Fruit fly (Drosophila melanogaster) whole organism, embryonic: Measurements from ENCODE around the gene CG32855.

Source experiments
- Adf1 ChIP-seq: fragments of 200-800 bp; sonication (Bioruptor generic); IDR thresholded peaks from 2 replicates; pipeline ENCODE4 v1.3.6; 2022; ENCODE audit warnings: missing biosample characterization, missing genetic modification characterization
- Asciz ChIP-seq: fragments of 200-800 bp; sonication (Bioruptor generic); optimal IDR thresholded peaks from 2 replicates; lab custom pipeline; 2017; ENCODE audit warnings: missing biosample characterization, mild to moderate bottlenecking, missing genetic modification characterization, missing genetic modification reagents
- B-H1 ChIP-seq: fragments of 200-800 bp; sonication (Bioruptor generic); IDR thresholded peaks from 3 replicates; pipeline ENCODE4 v1.3.6; 2022; ENCODE audit warnings: missing biosample characterization, missing genetic modification characterization
- B-H2 ChIP-seq: fragments of 200-800 bp; sonication (Bioruptor generic); optimal IDR thresholded peaks from 2 replicates; lab custom pipeline; 2018; ENCODE audit warnings: missing biosample characterization, mild to moderate bottlenecking, missing genetic modification characterization
- BtbVII ChIP-seq: fragments of 200-800 bp; sonication (Bioruptor generic); optimal IDR thresholded peaks from 3 replicates; lab custom pipeline; 2017; ENCODE audit warnings: missing biosample characterization, mild to moderate bottlenecking, missing genetic modification characterization
- CG12071 ChIP-seq: fragments of 200-800 bp; sonication (Bioruptor generic); optimal IDR thresholded peaks from 3 replicates; lab custom pipeline; 2018; ENCODE audit warnings: missing biosample characterization, mild to moderate bottlenecking, missing genetic modification characterization
- CG12391 ChIP-seq: fragments of 200-800 bp; sonication (Bioruptor generic); optimal IDR thresholded peaks from 3 replicates; lab custom pipeline; 2018; ENCODE audit warnings: missing biosample characterization, mild to moderate bottlenecking, missing genetic modification characterization, moderate library complexity
- CG15073 ChIP-seq: fragments of 200-800 bp; sonication (Bioruptor generic); optimal IDR thresholded peaks from 2 replicates; lab custom pipeline; 2016; ENCODE audit warnings: missing biosample characterization, missing genetic modification characterization
- CG15479 ChIP-seq: fragments of 200-800 bp; sonication (Bioruptor generic); optimal IDR thresholded peaks from 3 replicates; lab custom pipeline; 2019; ENCODE audit warnings: missing biosample characterization, mild to moderate bottlenecking, missing genetic modification characterization, moderate library complexity
- CG15514 ChIP-seq: fragments of 200-800 bp; sonication (Bioruptor generic); optimal IDR thresholded peaks from 3 replicates; lab custom pipeline; 2017; ENCODE audit warnings: missing biosample characterization, missing genetic modification characterization, mild to moderate bottlenecking, moderate library complexity, missing genetic modification reagents
- CG15696 ChIP-seq: fragments of 200-800 bp; sonication (Bioruptor generic); optimal IDR thresholded peaks from 2 replicates; lab custom pipeline; 2019; ENCODE audit warnings: missing biosample characterization, mild to moderate bottlenecking, missing genetic modification characterization, moderate library complexity
- CG17829 ChIP-seq: fragments of 200-800 bp; optimal IDR thresholded peaks from 2 replicates; lab custom pipeline; 2019; ENCODE audit warnings: missing biosample characterization, mild to moderate bottlenecking, missing genetic modification characterization, moderate library complexity
- CG32532 ChIP-seq: fragments of 200-800 bp; sonication (Bioruptor generic); IDR thresholded peaks from 2 replicates; pipeline ENCODE4 v1.3.6; 2022; ENCODE audit warnings: missing biosample characterization, missing genetic modification characterization
- CG3407 ChIP-seq: fragments of 200-800 bp; sonication (Bioruptor generic); optimal IDR thresholded peaks from 2 replicates; lab custom pipeline; 2018; ENCODE audit warnings: missing biosample characterization, mild to moderate bottlenecking, missing genetic modification characterization
- CG6689 ChIP-seq: fragments of 200-800 bp; sonication (Bioruptor generic); IDR thresholded peaks from 2 replicates; pipeline ENCODE4 v1.3.6; 2022; ENCODE audit warnings: missing biosample characterization, missing genetic modification characterization
- CG6813 ChIP-seq: fragments of 200-800 bp; sonication (Bioruptor generic); optimal IDR thresholded peaks from 2 replicates; lab custom pipeline; 2017; ENCODE audit warnings: missing biosample characterization, missing genetic modification characterization, mild to moderate bottlenecking, moderate library complexity, missing genetic modification reagents
- CG8290 ChIP-seq, 3 experiments: fragments of 200-800 bp; sonication (Bioruptor generic); optimal IDR thresholded peaks; 2 replicates each; lab custom pipeline; 2016 to 2019; ENCODE audit warnings: missing biosample characterization in 3 of 3, missing genetic modification characterization in 3 of 3, mild to moderate bottlenecking in 2 of 3, moderate library complexity in 1 of 3
- CG8478 ChIP-seq: fragments of >200 bp; optimal IDR thresholded peaks from 2 replicates; lab custom pipeline; 2018
- CG9876 ChIP-seq: fragments of 200-800 bp; sonication (Bioruptor generic); optimal IDR thresholded peaks from 2 replicates; lab custom pipeline; 2016; ENCODE audit warnings: missing biosample characterization, missing genetic modification characterization
- Camta ChIP-seq: fragments of 200-800 bp; sonication (Bioruptor generic); optimal IDR thresholded peaks from 2 replicates; lab custom pipeline; 2016; ENCODE audit warnings: missing biosample characterization, missing genetic modification characterization
- D ChIP-seq, 2 experiments: fragments of 200-800 bp in 1 of 2; fragments of >200 bp in 1 of 2; sonication (Bioruptor generic) in 1 of 2; optimal IDR thresholded peaks; 2 replicates in 1 of 2; 3 replicates in 1 of 2; lab custom pipeline; 2017; ENCODE audit warnings: mild to moderate bottlenecking in 1 of 2, missing biosample characterization in 1 of 2, missing genetic modification characterization in 1 of 2, missing genetic modification reagents in 1 of 2
- Fer2 ChIP-seq: fragments of 200-800 bp; sonication (Bioruptor generic); optimal IDR thresholded peaks from 2 replicates; lab custom pipeline; 2018; ENCODE audit warnings: missing biosample characterization, mild to moderate bottlenecking, missing genetic modification characterization, moderate library complexity
- HmgZ ChIP-seq: fragments of 200-800 bp; sonication (Bioruptor generic); optimal IDR thresholded peaks from 2 replicates; lab custom pipeline; 2018; ENCODE audit warnings: missing biosample characterization, mild to moderate bottlenecking, missing genetic modification characterization
- Myb ChIP-seq: fragments of 200-800 bp; sonication (Bioruptor generic); optimal IDR thresholded peaks from 2 replicates; lab custom pipeline; 2016; ENCODE audit warnings: missing biosample characterization, missing genetic modification characterization
- amos ChIP-seq: fragments of 200-800 bp; sonication (Bioruptor generic); IDR thresholded peaks from 2 replicates; pipeline ENCODE4 v1.3.6; 2022; ENCODE audit warnings: missing biosample characterization, missing genetic modification characterization; ENCODE audit not compliant: partially characterized antibody
- dm ChIP-seq: fragments of 200-800 bp; sonication (Bioruptor generic); optimal IDR thresholded peaks from 3 replicates; lab custom pipeline; 2016; ENCODE audit warnings: missing biosample characterization, missing genetic modification characterization
- fd96Cb ChIP-seq: fragments of 200-800 bp; sonication (Bioruptor generic); optimal IDR thresholded peaks from 2 replicates; lab custom pipeline; 2018; ENCODE audit warnings: missing biosample characterization, mild to moderate bottlenecking, missing genetic modification characterization, moderate library complexity
- ftz-f1 ChIP-seq: fragments of 200-800 bp; sonication (Bioruptor generic); optimal IDR thresholded peaks from 2 replicates; lab custom pipeline; 2016; ENCODE audit warnings: missing biosample characterization, missing genetic modification characterization
- gsb-n ChIP-seq: fragments of 200-800 bp; sonication (Bioruptor generic); optimal IDR thresholded peaks from 3 replicates; lab custom pipeline; 2018; ENCODE audit warnings: missing biosample characterization, mild to moderate bottlenecking, missing genetic modification characterization
- jumu ChIP-seq: fragments of 200-800 bp; sonication (Bioruptor generic); optimal IDR thresholded peaks from 3 replicates; lab custom pipeline; 2016; ENCODE audit warnings: missing biosample characterization, missing genetic modification characterization
- kah ChIP-seq: fragments of 200-800 bp; sonication (Bioruptor generic); optimal IDR thresholded peaks from 2 replicates; lab custom pipeline; 2018; ENCODE audit warnings: missing biosample characterization, mild to moderate bottlenecking, missing genetic modification characterization
- nerfin-2 ChIP-seq: fragments of 200-800 bp; sonication (Bioruptor generic); IDR thresholded peaks from 2 replicates; pipeline ENCODE4 v1.3.6; 2022; ENCODE audit warnings: missing biosample characterization, missing genetic modification characterization; ENCODE audit not compliant: partially characterized antibody
- nmo ChIP-seq: fragments of 200-800 bp; sonication (Bioruptor generic); optimal IDR thresholded peaks from 2 replicates; lab custom pipeline; 2018; ENCODE audit warnings: missing biosample characterization, mild to moderate bottlenecking, missing genetic modification characterization, moderate library complexity
- nom ChIP-seq: fragments of 200-800 bp; sonication (Bioruptor generic); optimal IDR thresholded peaks from 2 replicates; lab custom pipeline; 2017; ENCODE audit warnings: missing biosample characterization, missing genetic modification characterization, mild to moderate bottlenecking, moderate library complexity, missing genetic modification reagents
- pb ChIP-seq: fragments of 200-800 bp; sonication (Bioruptor generic); optimal IDR thresholded peaks from 3 replicates; lab custom pipeline; 2016; ENCODE audit warnings: missing biosample characterization, missing genetic modification characterization
- phol ChIP-seq: fragments of 200-800 bp; sonication (Bioruptor generic); optimal IDR thresholded peaks from 3 replicates; lab custom pipeline; 2018; ENCODE audit warnings: missing biosample characterization, mild to moderate bottlenecking, missing genetic modification characterization, moderate library complexity
- pita ChIP-seq: fragments of 200-800 bp; sonication (Bioruptor generic); optimal IDR thresholded peaks from 2 replicates; lab custom pipeline; 2017; ENCODE audit warnings: missing biosample characterization, mild to moderate bottlenecking, missing genetic modification characterization
- psq ChIP-seq: fragments of 200-800 bp; sonication (Bioruptor generic); optimal IDR thresholded peaks from 2 replicates; lab custom pipeline; 2017; ENCODE audit warnings: missing biosample characterization, missing genetic modification characterization
- pzg ChIP-seq: fragments of 200-800 bp; sonication (Bioruptor generic); optimal IDR thresholded peaks from 3 replicates; lab custom pipeline; 2018; ENCODE audit warnings: missing biosample characterization, mild to moderate bottlenecking, missing genetic modification characterization, moderate library complexity
- row ChIP-seq: fragments of 200-800 bp; sonication (Bioruptor generic); IDR thresholded peaks from 3 replicates; pipeline ENCODE4 v1.3.6; 2022; ENCODE audit warnings: missing biosample characterization, missing genetic modification characterization
- schlank ChIP-seq: fragments of 200-800 bp; sonication (Bioruptor generic); optimal IDR thresholded peaks from 2 replicates; lab custom pipeline; 2018; ENCODE audit warnings: missing biosample characterization, mild to moderate bottlenecking, missing genetic modification characterization
- shn ChIP-seq: fragments of 200-800 bp; sonication (Bioruptor generic); optimal IDR thresholded peaks from 3 replicates; lab custom pipeline; 2016; ENCODE audit warnings: missing biosample characterization, missing genetic modification characterization
- stc ChIP-seq: fragments of 200-800 bp; sonication (Bioruptor generic); IDR thresholded peaks from 2 replicates; pipeline ENCODE4 v1.3.6; 2022; ENCODE audit warnings: missing biosample characterization, missing genetic modification characterization
- zen ChIP-seq: fragments of 200-800 bp; sonication (Bioruptor generic); optimal IDR thresholded peaks from 3 replicates; lab custom pipeline; 2018; ENCODE audit warnings: missing biosample characterization, mild to moderate bottlenecking, missing genetic modification characterization, moderate library complexity
- zfh1 ChIP-seq: fragments of 200-800 bp; sonication (Bioruptor generic); IDR thresholded peaks from 3 replicates; pipeline ENCODE4 v1.3.6; 2022; ENCODE audit warnings: missing biosample characterization, missing genetic modification characterization

The CG32855 gene

DNA sequence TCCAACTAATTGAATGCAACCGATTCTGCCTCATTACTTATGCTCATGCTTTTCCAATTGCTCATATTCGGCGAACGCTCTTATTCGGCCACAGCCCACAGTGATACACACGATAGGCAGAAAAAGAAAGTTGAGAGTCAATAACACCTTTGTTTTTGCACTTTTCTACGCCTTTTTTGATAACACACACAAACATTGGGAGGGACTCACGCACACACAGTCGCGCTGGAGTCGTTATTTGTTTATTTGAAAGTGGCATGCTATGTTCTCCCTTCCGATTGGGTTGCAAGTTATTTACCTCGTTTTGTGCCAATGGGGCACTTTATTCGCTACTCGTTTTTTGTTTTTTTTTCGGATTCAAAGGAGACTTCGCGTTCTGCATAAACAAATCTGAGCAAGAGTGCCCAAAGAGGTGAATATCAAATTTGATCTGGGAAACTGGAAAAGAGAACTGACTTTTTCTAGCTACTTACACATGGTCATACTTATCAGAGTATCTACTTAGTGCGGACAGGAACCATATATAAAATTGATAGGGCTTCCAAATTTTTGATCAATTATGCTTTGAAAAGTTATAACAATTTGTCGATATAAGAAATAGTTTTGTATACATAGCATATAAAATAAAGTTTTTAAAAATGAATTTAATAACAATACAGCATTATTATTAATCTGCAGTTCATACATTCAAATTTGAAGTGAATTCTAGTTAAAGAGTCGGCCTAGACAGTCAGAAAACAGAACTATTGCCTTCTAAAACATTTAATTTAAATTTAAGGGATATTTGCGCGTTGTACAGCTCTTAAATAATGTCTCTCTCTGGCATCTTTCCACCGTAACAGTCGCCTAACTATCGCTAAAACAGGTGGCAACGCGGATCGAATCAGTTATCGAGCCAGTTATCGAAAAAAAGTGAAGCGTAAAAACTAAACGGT lies 17.8 kb upstream of the CG32855 start, which contains the start of the genes Mhcl and Akt (continued):
- TF ChIP-seq D (optimal IDR thresholded peaks at IDR 0.05; lab: Kevin White, UChicago), result no peak
- no peak for TF ChIP-seq D (GFP tag; optimal IDR thresholded peaks at IDR 0.05; lab: Kevin White, UChicago)
- peak; percentile 61 for TF ChIP-seq phol (tag; lab: Kevin White, UChicago)
- peak; percentile 29; the same call in 1 of the 3 replicates for TF ChIP-seq zfh1
- no peak for TF ChIP-seq B-H1 (GFP tag; lab: Robert Waterston, UW)
- peak; percentile 15 for TF ChIP-seq CG9876 (GFP tag; lab: Kevin White, UChicago)
- TF ChIP-seq nmo (GFP tag; lab: Kevin White, UChicago), result peak; percentile 55
- no peak for TF ChIP-seq B-H2 (GFP tag; lab: Kevin White, UChicago)
- TF ChIP-seq nom (GFP tag; lab: Kevin White, UChicago), result peak; percentile 19
- TF ChIP-seq amos, result peak; percentile 70
- peak; percentile 62 for TF ChIP-seq pita (GFP tag; lab: Kevin White, UChicago)
- TF ChIP-seq gsb-n (tag; lab: Kevin White, UChicago), result peak; percentile 23
- TF ChIP-seq CG17829 (tag; lab: Kevin White, UChicago), result peak; percentile 45
- no peak for TF ChIP-seq pb (GFP tag; lab: Kevin White, UChicago)
- TF ChIP-seq Fer2 (tag; lab: Kevin White, UChicago), result peak; percentile 13
- no peak for TF ChIP-seq dm (GFP tag; lab: Kevin White, UChicago)
- peak; percentile 52 for TF ChIP-seq CG12391 (tag; lab: Kevin White, UChicago)
- no peak for TF ChIP-seq psq (GFP tag; lab: Kevin White, UChicago)
- TF ChIP-seq CG32532 (GFP tag; lab: Robert Waterston, UW), result peak; percentile 53
- peak; percentile 23 for TF ChIP-seq CG8478 (lab: Kevin White, UChicago)
- peak; percentile 52 for TF ChIP-seq pzg
- TF ChIP-seq nerfin-2 (GFP tag; lab: Robert Waterston, UW), result 0 out of 2 replicates have a peak, but pooled peaks have one; percentile 9
- TF ChIP-seq Myb (GFP tag; lab: Kevin White, UChicago), result peak; percentile 39
- TF ChIP-seq ftz-f1 (GFP tag; lab: Kevin White, UChicago), result no peak
- TF ChIP-seq BtbVII (GFP tag; lab: Kevin White, UChicago), result peak; percentile 25

DNA sequence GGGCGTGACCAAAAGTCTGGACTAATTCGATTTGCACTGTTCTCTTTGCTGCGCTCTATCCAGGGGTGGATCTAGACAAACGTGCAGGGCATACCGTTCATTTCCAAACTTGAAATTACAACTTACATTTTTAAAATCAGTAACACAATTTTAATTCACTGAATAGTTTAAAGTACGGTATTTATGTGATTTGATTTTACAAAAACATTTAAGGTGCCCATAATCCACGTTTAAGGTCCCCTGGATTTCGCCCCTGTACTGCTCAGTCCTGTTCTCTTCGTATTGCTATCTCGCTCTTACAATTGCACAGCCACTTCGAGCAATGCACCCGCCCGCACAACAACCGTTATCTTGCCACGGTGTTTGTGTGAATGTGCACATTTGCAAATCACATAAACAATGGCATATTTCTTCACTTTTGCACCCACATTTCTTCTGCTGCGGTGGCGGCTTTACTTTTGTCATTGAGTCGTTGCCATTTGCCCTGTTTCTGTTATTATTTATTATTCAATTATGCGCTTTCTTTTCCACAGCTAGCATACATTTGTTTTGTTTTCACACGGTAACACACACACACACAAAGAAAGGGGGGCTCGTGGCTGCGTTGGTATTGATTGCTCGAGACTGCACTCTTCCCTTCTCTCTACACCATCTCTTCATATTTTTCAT lies 17.0 kb upstream of the CG32855 start:
- TF ChIP-seq shn (GFP tag; lab: Kevin White, UChicago) (peak; percentile 59), schlank (tag; lab: Kevin White, UChicago) (no peak), CG8290 (GFP tag; optimal IDR thresholded peaks at IDR 0.05; lab: Kevin White, UChicago) (peak; percentile 56), CG8290 (tag; optimal IDR thresholded peaks at IDR 0.05; lab: Kevin White, UChicago) (peak in 1 of 2 experiments; percentile 83), CG15696 (tag; lab: Kevin White, UChicago) (peak; percentile 90), Asciz (GFP tag; lab: Kevin White, UChicago) (peak; percentile 53), row (peak; percentile 89), stc (GFP tag; lab: Robert Waterston, UW) (peak; percentile 53), CG15514 (GFP tag; lab: Kevin White, UChicago) (no peak), CG6689 (GFP tag; lab: Robert Waterston, UW) (peak; percentile 85), kah (GFP tag; lab: Kevin White, UChicago) (peak; percentile 28), CG12071 (GFP tag; lab: Kevin White, UChicago) (peak; percentile 24), Adf1 (GFP tag; lab: Robert Waterston, UW) (no peak), Camta (GFP tag; lab: Kevin White, UChicago) (peak; percentile 82), CG15073 (GFP tag; lab: Kevin White, UChicago) (no peak), HmgZ (peak; percentile 52), jumu (GFP tag; lab: Kevin White, UChicago) (peak; percentile 72), psq (GFP tag; lab: Kevin White, UChicago) (peak; percentile 8), zen (peak; percentile 95), CG6813 (GFP tag; lab: Kevin White, UChicago) (peak; percentile 78), fd96Cb (peak; percentile 93), pita (GFP tag; lab: Kevin White, UChicago) (no peak), CG3407 (peak; percentile 56), CG15479 (peak; percentile 93)
